Fruit fly (Drosophila melanogaster) whole organism, adult: ENCODE data around the gene CG11164.

Experiments used
- CG11617 ChIP-seq: fragments of 200-800 bp; sonication (Bioruptor generic); optimal IDR thresholded peaks from 2 replicates; lab custom pipeline; 2017; ENCODE audit warnings: mild to moderate bottlenecking, missing biosample characterization, missing genetic modification reagents, missing genetic modification characterization
- CG12768 ChIP-seq: fragments of 200-800 bp; sonication (Bioruptor generic); optimal IDR thresholded peaks from 2 replicates; lab custom pipeline; 2017; ENCODE audit warnings: missing biosample characterization, missing genetic modification characterization, mild to moderate bottlenecking, moderate library complexity, missing genetic modification reagents
- CG14711 ChIP-seq: fragments of 200-800 bp; sonication (Bioruptor generic); optimal IDR thresholded peaks from 2 replicates; lab custom pipeline; 2018; ENCODE audit warnings: missing biosample characterization, mild to moderate bottlenecking, missing genetic modification characterization, moderate library complexity
- CG1620 ChIP-seq: fragments of 200-800 bp; sonication (Bioruptor generic); optimal IDR thresholded peaks from 2 replicates; lab custom pipeline; 2016; ENCODE audit warnings: missing biosample characterization, missing genetic modification characterization
- CG33017 ChIP-seq: fragments of 200-800 bp; sonication (Bioruptor generic); optimal IDR thresholded peaks from 2 replicates; lab custom pipeline; 2018; ENCODE audit warnings: missing biosample characterization, mild to moderate bottlenecking, missing genetic modification characterization, moderate library complexity
- CG5204 ChIP-seq: fragments of 200-800 bp; sonication (Bioruptor generic); optimal IDR thresholded peaks from 2 replicates; lab custom pipeline; 2016; ENCODE audit warnings: missing biosample characterization, missing genetic modification characterization
- CG7045 ChIP-seq: fragments of 200-800 bp; sonication (Bioruptor generic); optimal IDR thresholded peaks from 2 replicates; lab custom pipeline; 2017; ENCODE audit warnings: missing biosample characterization, mild to moderate bottlenecking, missing genetic modification characterization
- Clk ChIP-seq: fragments of 200-800 bp; sonication (Bioruptor generic); optimal IDR thresholded peaks from 2 replicates; lab custom pipeline; 2017; ENCODE audit warnings: missing biosample characterization, missing genetic modification characterization
- Crg-1 ChIP-seq: fragments of 200-800 bp; sonication (Bioruptor generic); optimal IDR thresholded peaks from 2 replicates; lab custom pipeline; 2016; ENCODE audit warnings: missing biosample characterization, missing genetic modification characterization
- Hr96 ChIP-seq: fragments of 200-800 bp; sonication (Bioruptor generic); optimal IDR thresholded peaks from 2 replicates; lab custom pipeline; 2016; ENCODE audit warnings: missing biosample characterization, missing genetic modification characterization
- Mnt ChIP-seq: fragments of 200-800 bp; sonication (Bioruptor generic); optimal IDR thresholded peaks from 2 replicates; lab custom pipeline; 2016; ENCODE audit warnings: missing biosample characterization, mild to moderate bottlenecking, missing genetic modification characterization
- bab1 ChIP-seq: fragments of 200-800 bp; sonication (Bioruptor generic); optimal IDR thresholded peaks from 3 replicates; lab custom pipeline; 2019; ENCODE audit warnings: missing biosample characterization, mild to moderate bottlenecking, missing genetic modification characterization, moderate library complexity
- cic ChIP-seq: fragments of 200-800 bp; sonication (Bioruptor generic); optimal IDR thresholded peaks from 2 replicates; lab custom pipeline; 2017; ENCODE audit warnings: missing biosample characterization, mild to moderate bottlenecking, missing genetic modification characterization, moderate library complexity
- cnc ChIP-seq, 2 experiments: fragments of >200 bp; optimal IDR thresholded peaks; 2 replicates each; lab custom pipeline; 2017
- kay ChIP-seq: fragments of 200-800 bp; sonication (Bioruptor generic); peaks from one replicate; lab custom pipeline; 2016; ENCODE audit warnings: missing biosample characterization, missing genetic modification characterization, borderline replicate concordance
- ovo ChIP-seq: fragments of 200-800 bp; sonication (Bioruptor generic); optimal IDR thresholded peaks from 2 replicates; lab custom pipeline; 2016; ENCODE audit warnings: missing biosample characterization, missing genetic modification characterization
- pad ChIP-seq: fragments of 200-800 bp; sonication (Bioruptor generic); optimal IDR thresholded peaks from 3 replicates; lab custom pipeline; 2017; ENCODE audit warnings: missing biosample characterization, missing genetic modification characterization, mild to moderate bottlenecking, moderate library complexity, missing genetic modification reagents
- tj ChIP-seq: fragments of 200-800 bp; sonication (Bioruptor generic); optimal IDR thresholded peaks from 3 replicates; lab custom pipeline; 2017; ENCODE audit warnings: missing biosample characterization, mild to moderate bottlenecking, missing genetic modification characterization, moderate library complexity
- toe ChIP-seq: fragments of 200-800 bp; sonication (Bioruptor generic); optimal IDR thresholded peaks from 2 replicates; lab custom pipeline; 2016; ENCODE audit warnings: missing biosample characterization, missing genetic modification characterization

The CG11164 gene

DNA sequence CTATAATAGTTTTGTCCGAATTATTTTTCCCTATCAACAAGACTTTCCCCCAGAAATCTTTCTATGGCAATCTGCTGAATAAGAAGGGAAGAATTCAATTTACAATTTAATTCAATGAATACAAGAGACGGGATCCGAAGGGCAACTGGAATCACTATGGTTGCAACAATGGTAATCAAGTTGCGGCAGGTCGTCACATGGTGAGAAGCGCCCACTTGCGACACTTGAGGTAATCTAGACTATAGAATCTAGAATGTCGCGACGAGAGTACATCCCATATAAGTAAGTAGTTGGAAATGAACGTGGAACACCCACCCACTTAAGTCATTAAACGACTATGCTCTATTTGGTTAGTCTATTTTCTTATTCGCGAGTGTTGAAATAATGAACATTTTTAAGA, 14.1 kb downstream of the CG11164 start:
- TF ChIP-seq Mnt (GFP tag; lab: Kevin White, UChicago) (no peak), CG7045 (GFP tag; lab: Kevin White, UChicago) (no peak), CG14711 (tag; lab: Kevin White, UChicago) (no peak), pad (GFP tag; lab: Kevin White, UChicago) (no peak), CG1620 (no peak), CG33017 (no peak), bab1 (no peak), CG12768 (GFP tag; lab: Kevin White, UChicago) (no peak), toe (GFP tag; lab: Kevin White, UChicago) (no peak)

- no peak for TF ChIP-seq Crg-1 (GFP tag; lab: Kevin White, UChicago)
- no peak for TF ChIP-seq Hr96
- TF ChIP-seq tj, result no peak
- TF ChIP-seq cnc (optimal IDR thresholded peaks at IDR 0.05; lab: Kevin White, UChicago), result no peak
Observed at dm6 chrX:13682652-13683051, 14.8 kb downstream of the CG11164 start, which contains the start of gene CG11158. CG11158 (plus strand) TSS chrX:13682952.

dm6 chrX:13691992-13692391, 24.2 kb downstream of the CG11164 start, which contains the start of gene Nna1:
Nna1 (plus strand) TSS chrX:13692292.
- TF ChIP-seq CG12768 (GFP tag; lab: Kevin White, UChicago) (no peak), Hr96 (no peak), cic (GFP tag; lab: Kevin White, UChicago) (no peak), CG5204 (GFP tag; lab: Kevin White, UChicago) (no peak), CG7045 (GFP tag; lab: Kevin White, UChicago) (no peak), toe (GFP tag; lab: Kevin White, UChicago) (no peak)

dm6 chrX:13698717-13699427, 31.1 kb downstream of the CG11164 start:
- TF ChIP-seq CG14711 (tag; lab: Kevin White, UChicago) (peak; percentile 8), Crg-1 (GFP tag; lab: Kevin White, UChicago) (no peak), CG5204 (GFP tag; lab: Kevin White, UChicago) (no peak)

dm6 chrX:13699666-13700065, 31.9 kb downstream of the CG11164 start:
- TF ChIP-seq toe (GFP tag; lab: Kevin White, UChicago) (no peak), kay (GFP tag; lab: Kevin White, UChicago) (peak; percentile 59), Clk (GFP tag; lab: Kevin White, UChicago) (no peak), Hr96 (no peak)

DNA sequence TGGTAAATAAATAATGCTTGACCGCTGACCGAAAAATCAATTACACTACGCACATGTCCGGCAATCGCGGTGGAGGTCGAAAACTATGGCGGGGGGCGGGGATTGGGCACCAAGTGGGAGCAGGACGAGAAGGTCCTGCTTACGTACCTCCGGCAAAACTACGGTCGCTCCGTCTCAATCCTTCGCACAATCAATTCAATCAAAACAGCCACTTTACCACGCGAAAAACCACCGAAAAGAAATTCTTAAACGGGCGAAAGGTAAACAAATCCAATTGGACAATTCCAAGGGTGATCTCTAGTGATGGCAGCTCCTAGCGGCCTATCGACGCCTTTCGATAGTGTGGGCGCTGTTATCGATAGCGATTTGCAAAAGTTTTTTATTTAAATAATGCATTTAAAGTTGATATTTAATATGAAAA, 50.2 kb downstream of the CG11164 start, which contains the start of gene Nadsyn:
TSS of gene Nadsyn (minus strand) at position 304 of the 421 bp plus-strand sequence.
- TF ChIP-seq CG14711 (tag; lab: Kevin White, UChicago) (peak; percentile 28), ovo (GFP tag; lab: Kevin White, UChicago) (no peak), CG11617 (GFP tag; lab: Kevin White, UChicago) (peak; percentile 25), Mnt (GFP tag; lab: Kevin White, UChicago) (peak; percentile 89), CG1620 (peak; percentile 15)
